Fruit fly (Drosophila melanogaster): Measurements from ENCODE around the gene AIF.
A peak's percentile ranks its signal among the peaks of the same experiment; 100 is the strongest.

The AIF gene

DNA sequence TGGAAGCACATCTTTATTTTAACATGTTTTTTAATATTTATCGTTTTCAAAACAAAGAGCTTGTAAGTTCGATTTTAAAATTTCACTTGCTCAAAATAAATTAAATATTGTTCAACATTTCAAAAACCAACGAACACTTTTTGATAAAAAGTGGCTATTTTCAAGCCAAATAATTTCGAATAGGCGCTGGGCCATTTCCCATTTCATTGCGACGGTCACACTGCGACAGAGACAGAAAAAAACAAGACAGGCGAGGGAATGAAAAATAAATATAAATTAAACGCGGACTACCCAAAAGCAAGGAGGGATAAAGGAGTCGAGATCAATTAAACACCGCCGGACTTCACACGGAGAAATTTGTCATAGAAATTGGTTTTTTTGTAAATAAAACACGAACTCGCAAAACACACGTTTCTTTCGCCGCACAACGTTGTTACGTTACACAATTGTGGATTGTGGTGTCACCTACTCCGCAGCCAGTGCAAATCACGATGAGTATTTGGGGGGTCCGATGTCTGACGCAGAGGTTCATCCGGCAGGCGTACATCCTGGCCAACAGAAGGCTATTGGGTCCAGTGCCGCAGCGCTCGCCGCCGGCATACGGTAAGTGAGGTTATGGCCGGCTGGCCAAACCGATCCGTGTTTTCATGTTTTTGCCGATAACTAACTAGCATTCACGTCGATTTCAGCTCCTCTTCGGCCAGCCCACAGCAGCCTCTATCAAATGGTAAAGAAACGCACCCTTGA is at the start of gene AIF (continued):
- no peak for TF ChIP-seq CG11456 (GFP tag; IDR thresholded peaks at IDR 0.05)
- TF ChIP-seq dan (GFP tag; IDR thresholded peaks at IDR 0.05): no peak
- TF ChIP-seq CG1832 (GFP tag; optimal IDR thresholded peaks at IDR 0.05): no peak
- no peak for TF ChIP-seq CG4707 (GFP tag; optimal IDR thresholded peaks at IDR 0.05)
- peak; percentile 55 for TF ChIP-seq pzg (GFP tag; optimal IDR thresholded peaks at IDR 0.05)
- TF ChIP-seq TFAM (GFP tag; optimal IDR thresholded peaks at IDR 0.05): no peak
- peak; percentile 37 for TF ChIP-seq sens (GFP tag)
- peak; percentile 93 for TF ChIP-seq Myb (GFP tag; optimal IDR thresholded peaks at IDR 0.05)
- TF ChIP-seq Antp (GFP tag; optimal IDR thresholded peaks at IDR 0.05): no peak
- TF ChIP-seq CTCF (GFP tag; optimal IDR thresholded peaks at IDR 0.05): no peak
- TF ChIP-seq Pdp1 (GFP tag; optimal IDR thresholded peaks at IDR 0.05): peak in 1 of 2 experiments; percentile 96
- no peak for TF ChIP-seq Vsx1 (GFP tag; optimal IDR thresholded peaks at IDR 0.05)
- peak; percentile 54 for TF ChIP-seq CG30020 (tag; optimal IDR thresholded peaks at IDR 0.05)
- TF ChIP-seq vvl (GFP tag; IDR thresholded peaks at IDR 0.05): 0 out of 2 replicates have a peak, but pooled peaks have one; percentile 36
- TF ChIP-seq CG9727 (GFP tag; optimal IDR thresholded peaks at IDR 0.05): no peak
- TF ChIP-seq E2f2 (GFP tag; IDR thresholded peaks at IDR 0.05): peak; percentile 61
- 0 out of 2 replicates have a peak, but pooled peaks have one; percentile 18 for TF ChIP-seq sim (GFP tag; IDR thresholded peaks at IDR 0.05)
- TF ChIP-seq hkb (optimal IDR thresholded peaks at IDR 0.05): no peak
- TF ChIP-seq hkb (GFP tag; IDR thresholded peaks at IDR 0.05): no peak
- TF ChIP-seq wdn (GFP tag; IDR thresholded peaks at IDR 0.05): no peak
- TF ChIP-seq Atf3 (GFP tag; optimal IDR thresholded peaks at IDR 0.05): no peak
- TF ChIP-seq dm (GFP tag; optimal IDR thresholded peaks at IDR 0.05): peak; percentile 63
- peak; percentile 7 for TF ChIP-seq Sry-δ (GFP tag; optimal IDR thresholded peaks at IDR 0.05)
- no peak for TF ChIP-seq CG12744 (GFP tag; optimal IDR thresholded peaks at IDR 0.05)
- TF ChIP-seq trem (tag; optimal IDR thresholded peaks at IDR 0.05): peak; percentile 54
- TF ChIP-seq CG11093 (GFP tag; IDR thresholded peaks at IDR 0.05): no peak
- peak; percentile 73 for TF ChIP-seq row (GFP tag; IDR thresholded peaks at IDR 0.05)
- TF ChIP-seq Doc3 (GFP tag; IDR thresholded peaks at IDR 0.05; ENCODE audit: partially characterized antibody): no peak
- no peak for TF ChIP-seq unc-4 (GFP tag; IDR thresholded peaks at IDR 0.05; ENCODE audit: partially characterized antibody)
- TF ChIP-seq Med (GFP tag): peak; percentile 59
- TF ChIP-seq NC2β (GFP tag; optimal IDR thresholded peaks at IDR 0.05): peak; percentile 17
- peak; percentile 80 for TF ChIP-seq CG9437 (GFP tag; optimal IDR thresholded peaks at IDR 0.05)
- TF ChIP-seq gfzf (GFP tag; optimal IDR thresholded peaks at IDR 0.05): peak; percentile 80
- TF ChIP-seq Awh (GFP tag; IDR thresholded peaks at IDR 0.05): no peak
- TF ChIP-seq CG14710 (tag; optimal IDR thresholded peaks at IDR 0.05): peak; percentile 51
- no peak for TF ChIP-seq CG4424 (GFP tag; optimal IDR thresholded peaks at IDR 0.05)
- 0 out of 3 replicates have a peak, but pooled peaks have one; percentile 25 for TF ChIP-seq hb (GFP tag; IDR thresholded peaks at IDR 0.05; ENCODE audit: partially characterized antibody)
- no peak for TF ChIP-seq grau (tag; optimal IDR thresholded peaks at IDR 0.05)
- TF ChIP-seq HLHmδ (GFP tag; optimal IDR thresholded peaks at IDR 0.05): no peak
- no peak for TF ChIP-seq zfh2 (GFP tag; optimal IDR thresholded peaks at IDR 0.05)

DNA sequence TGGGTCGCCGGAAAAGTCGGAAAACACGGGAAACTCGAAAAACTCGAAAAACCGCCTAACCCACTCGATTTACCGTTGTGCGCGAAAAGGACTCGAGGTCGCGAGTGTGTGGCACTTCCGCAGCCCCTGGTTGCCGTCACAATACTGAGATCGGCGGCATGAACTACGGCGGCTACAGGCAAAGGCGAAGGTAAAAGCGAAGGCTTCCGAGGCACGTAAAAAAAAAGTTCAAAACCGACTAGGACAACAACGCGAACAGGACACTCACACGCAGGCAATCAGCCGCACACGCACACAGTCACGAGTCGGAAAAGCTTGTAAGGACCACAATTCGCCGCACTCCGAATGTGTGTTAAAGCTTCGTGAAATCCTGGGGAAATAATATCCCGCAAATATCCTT is 41.8 kb upstream of the AIF start, which contains the start of gene dpr3:
Gene dpr3, minus strand, starts transcription at position 133 of the 400 bp plus-strand sequence.
- TF ChIP-seq CG4282 (GFP tag; optimal IDR thresholded peaks at IDR 0.05) (no peak), amos (GFP tag; IDR thresholded peaks at IDR 0.05; ENCODE audit: partially characterized antibody) (peak; percentile 8; the same call in 1 of the 2 replicates), ewg (GFP tag; optimal IDR thresholded peaks at IDR 0.05) (no peak), CG7372 (GFP tag; IDR thresholded peaks at IDR 0.05) (no peak), Sry-β (GFP tag; optimal IDR thresholded peaks at IDR 0.05) (no peak), CG34422 (GFP tag; IDR thresholded peaks at IDR 0.05) (peak; percentile 19; the same call in 1 of the 3 replicates), Med (GFP tag) (peak; percentile 61), CG13894 (tag; optimal IDR thresholded peaks at IDR 0.05) (peak; percentile 44), Deaf1 (tag; optimal IDR thresholded peaks at IDR 0.05) (peak; percentile 95), Kr (GFP tag; optimal IDR thresholded peaks at IDR 0.05) (no peak), Hr78 (GFP tag; optimal IDR thresholded peaks at IDR 0.05) (no peak), knrl (GFP tag; IDR thresholded peaks at IDR 0.05; ENCODE audit: partially characterized antibody) (0 out of 3 replicates have a peak, but pooled peaks have one; percentile 14)
